Worm (Caenorhabditis elegans) whole organism, L3 larva: Measurements from ENCODE around the gene Y55F3AM.9.

Experiments
- nhr-11 ChIP-seq: fragments of 150-350 bp; optimal IDR thresholded peaks from 2 replicates; lab custom pipeline; 2014; ENCODE audit warnings: missing biosample characterization, missing genetic modification characterization
- nhr-237 ChIP-seq: fragments of 150-350 bp; optimal IDR thresholded peaks from 2 replicates; lab custom pipeline; 2014; ENCODE audit warnings: missing biosample characterization, missing genetic modification characterization

DNA sequence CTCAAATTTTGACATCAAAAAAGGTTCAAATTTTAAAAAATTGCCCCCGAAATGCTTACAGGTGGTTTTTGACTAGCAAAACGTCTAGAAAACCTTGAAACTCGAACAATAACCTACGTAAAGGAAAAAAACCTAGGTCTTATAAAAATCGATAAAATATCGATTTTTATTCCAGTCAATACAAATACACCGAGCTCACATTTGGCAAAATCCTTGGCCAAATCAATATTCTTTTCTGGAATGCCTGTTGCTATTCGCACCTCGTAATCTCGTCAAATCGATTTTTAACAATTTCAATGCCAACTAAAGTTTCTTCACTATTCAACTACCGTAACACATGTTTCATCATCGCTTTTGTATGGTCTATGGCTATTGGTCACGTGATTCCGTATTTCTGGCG lies 37.5 kb upstream of the Y55F3AM.9 start:
- TF ChIP-seq nhr-237 (tag; lab: Kevin White, UChicago) (no peak), nhr-11 (tag; lab: Kevin White, UChicago) (no peak)
